Worm (Caenorhabditis elegans) whole organism, L4 larva: ENCODE data around the gene ttr-3.
A peak's percentile ranks its signal among the peaks of the same experiment; 100 is the strongest.

Source experiments
- F49E8.2 ChIP-seq: sonication (generic microtip); optimal IDR thresholded peaks from 2 replicates; lab custom pipeline; 2016; ENCODE audit warnings: missing compliant biosample characterization, mild to moderate bottlenecking, missing genetic modification characterization, borderline replicate concordance
- R02D3.7 ChIP-seq: fragments of 150-350 bp; sonication (generic microtip); optimal IDR thresholded peaks from 3 replicates; lab custom pipeline; 2014; ENCODE audit warnings: missing biosample characterization, missing genetic modification characterization
- T20F7.1 ChIP-seq: fragments of 200-800 bp; sonication (Bioruptor generic); optimal IDR thresholded peaks from 2 replicates; lab custom pipeline; 2018; ENCODE audit warnings: mild to moderate bottlenecking, missing genetic modification characterization, missing compliant biosample characterization
- Y105C5A.15 ChIP-seq: fragments of 200-800 bp; sonication (Bioruptor generic); IDR thresholded peaks from 2 replicates; pipeline ENCODE4 v1.3.6; 2022; ENCODE audit warnings: missing genetic modification characterization, missing compliant biosample characterization
- Y48G9A.11 ChIP-seq: fragments of 200-800 bp; sonication (Bioruptor generic); IDR thresholded peaks from 2 replicates; pipeline ENCODE4 v1.3.6; 2022; ENCODE audit warnings: missing genetic modification reagents, missing genetic modification characterization, missing compliant biosample characterization
- Y5F2A.4 ChIP-seq: fragments of 200-800 bp; sonication (Bioruptor generic); optimal IDR thresholded peaks from 2 replicates; lab custom pipeline; 2018; ENCODE audit warnings: mild to moderate bottlenecking, missing genetic modification characterization, missing compliant biosample characterization
- aha-1 ChIP-seq: fragments of 150-350 bp; peaks from one replicate; lab custom pipeline; 2014; ENCODE audit warnings: missing biosample characterization, missing genetic modification characterization
- aly-2 ChIP-seq: sonication (generic microtip); optimal IDR thresholded peaks from 2 replicates; lab custom pipeline; 2018; ENCODE audit warnings: missing biosample characterization, missing genetic modification characterization
- attf-4 ChIP-seq: sonication (generic microtip); optimal IDR thresholded peaks from 3 replicates; lab custom pipeline; 2017; ENCODE audit warnings: missing biosample characterization, missing genetic modification characterization
- ceh-20 ChIP-seq: fragments of 200-800 bp; sonication (Bioruptor generic); IDR thresholded peaks from 2 replicates; pipeline ENCODE4 v1.3.6; 2022; ENCODE audit warnings: missing genetic modification reagents, missing genetic modification characterization, missing compliant biosample characterization
- ceh-28 ChIP-seq: fragments of 150-350 bp; optimal IDR thresholded peaks from 2 replicates; lab custom pipeline; 2014; ENCODE audit warnings: missing biosample characterization, missing genetic modification reagents, missing genetic modification characterization
- ceh-82 ChIP-seq: sonication (generic microtip); optimal IDR thresholded peaks from 2 replicates; lab custom pipeline; 2017; ENCODE audit warnings: missing biosample characterization, missing genetic modification characterization
- ces-1 ChIP-seq: fragments of 150-350 bp; sonication (generic microtip); optimal IDR thresholded peaks from 4 replicates; lab custom pipeline; 2014; ENCODE audit warnings: missing biosample characterization, missing genetic modification reagents, missing genetic modification characterization
- cey-2 ChIP-seq: sonication (generic microtip); optimal IDR thresholded peaks from 3 replicates; lab custom pipeline; 2017; ENCODE audit warnings: missing genetic modification characterization, mild to moderate bottlenecking, missing compliant biosample characterization, antibody characterized with exemption, borderline replicate concordance; ENCODE audit not compliant: insufficient read depth
- daf-16 ChIP-seq, 3 experiments: sonication (generic microtip); optimal IDR thresholded peaks; 2 replicates each; lab custom pipeline; 2016 to 2017; ENCODE audit warnings: missing genetic modification characterization in 3 of 3, missing genetic modification reagents in 3 of 3, mild to moderate bottlenecking in 2 of 3, missing compliant biosample characterization in 2 of 3, missing biosample characterization in 1 of 3, moderate library complexity in 1 of 3
- daf-8 ChIP-seq: fragments of 200-800 bp; sonication (Bioruptor generic); IDR thresholded peaks from 2 replicates; pipeline ENCODE4 v1.3.6; 2022; ENCODE audit warnings: missing genetic modification characterization, missing compliant biosample characterization
- dmd-6 ChIP-seq: fragments of 200-800 bp; sonication (Bioruptor generic); IDR thresholded peaks from 2 replicates; pipeline ENCODE4 v1.3.6; 2022; ENCODE audit warnings: missing genetic modification reagents, missing genetic modification characterization, missing compliant biosample characterization
- dpl-1 ChIP-seq: fragments of 150-350 bp; optimal IDR thresholded peaks from 2 replicates; lab custom pipeline; 2014; ENCODE audit warnings: missing biosample characterization, missing genetic modification reagents, missing genetic modification characterization
- duxl-1 ChIP-seq: sonication (generic microtip); optimal IDR thresholded peaks from 2 replicates; lab custom pipeline; 2016; ENCODE audit warnings: mild to moderate bottlenecking, missing genetic modification characterization, moderate library complexity, missing compliant biosample characterization; ENCODE audit not compliant: poor library complexity
- dve-1 ChIP-seq: sonication (generic microtip); optimal IDR thresholded peaks from 2 replicates; lab custom pipeline; 2017; ENCODE audit warnings: antibody characterized with exemption, mild to moderate bottlenecking, missing genetic modification characterization, missing compliant biosample characterization; ENCODE audit not compliant: insufficient read depth
- egl-43 ChIP-seq: fragments of 200-800 bp; sonication (Bioruptor generic); IDR thresholded peaks from 2 replicates; pipeline ENCODE4 v1.3.6; 2022; ENCODE audit warnings: missing genetic modification reagents, missing genetic modification characterization, missing compliant biosample characterization
- fos-1 ChIP-seq: fragments of 150-350 bp; optimal IDR thresholded peaks from 2 replicates; lab custom pipeline; 2014; ENCODE audit warnings: missing biosample characterization, missing genetic modification characterization
- hif-1 ChIP-seq, 2 experiments: sonication (generic microtip); optimal IDR thresholded peaks; 2 replicates each; lab custom pipeline; 2016 to 2017; ENCODE audit warnings: missing compliant biosample characterization in 2 of 2, missing genetic modification characterization in 2 of 2, missing genetic modification reagents in 2 of 2, missing genotype in 2 of 2, mild to moderate bottlenecking in 1 of 2
- hlh-11 ChIP-seq: fragments of 200-800 bp; sonication (Bioruptor generic); optimal IDR thresholded peaks from 2 replicates; lab custom pipeline; 2018; ENCODE audit warnings: mild to moderate bottlenecking, missing genetic modification characterization, missing compliant biosample characterization
- hlh-30 ChIP-seq: sonication (generic microtip); optimal IDR thresholded peaks from 2 replicates; lab custom pipeline; 2017; ENCODE audit warnings: antibody characterized with exemption, mild to moderate bottlenecking, missing genetic modification characterization, missing compliant biosample characterization; ENCODE audit not compliant: insufficient read depth
- hmg-1.1 ChIP-seq: fragments of 200-800 bp; sonication (Bioruptor generic); IDR thresholded peaks from 2 replicates; pipeline ENCODE4 v1.3.6; 2022; ENCODE audit warnings: missing genetic modification reagents, missing genetic modification characterization, missing compliant biosample characterization
- lin-1 ChIP-seq: fragments of 200-800 bp; sonication (Bioruptor generic); IDR thresholded peaks from 2 replicates; pipeline ENCODE4 v1.3.6; 2022; ENCODE audit warnings: missing genetic modification reagents, missing genetic modification characterization, missing compliant biosample characterization
- mdl-1 ChIP-seq, 2 experiments: fragments of 150-350 bp in 1 of 2; sonication (generic microtip) in 1 of 2; optimal IDR thresholded peaks; 2 replicates each; lab custom pipeline; 2014 to 2017; ENCODE audit warnings: missing biosample characterization in 2 of 2, missing genetic modification characterization in 2 of 2
- mdt-29 ChIP-seq: fragments of 200-800 bp; sonication (Bioruptor generic); IDR thresholded peaks from 2 replicates; pipeline ENCODE4 v1.3.6; 2022; ENCODE audit warnings: missing genetic modification reagents, missing genetic modification characterization, missing compliant biosample characterization
- mes-2 ChIP-seq: sonication (generic microtip); optimal IDR thresholded peaks from 2 replicates; lab custom pipeline; 2016; ENCODE audit warnings: missing genotype, mild to moderate bottlenecking, missing genetic modification characterization, missing compliant biosample characterization; ENCODE audit not compliant: poor library complexity, severe bottlenecking
- mxl-3 ChIP-seq: fragments of 200-800 bp; sonication (Bioruptor generic); optimal IDR thresholded peaks from 2 replicates; lab custom pipeline; 2018; ENCODE audit warnings: mild to moderate bottlenecking, missing genetic modification characterization, missing compliant biosample characterization
- nhr-111 ChIP-seq: fragments of 200-800 bp; sonication (Bioruptor generic); optimal IDR thresholded peaks from 2 replicates; lab custom pipeline; 2018; ENCODE audit warnings: mild to moderate bottlenecking, missing genetic modification characterization, missing compliant biosample characterization
- nhr-25 ChIP-seq: sonication (generic microtip); optimal IDR thresholded peaks from 2 replicates; lab custom pipeline; 2017; ENCODE audit warnings: missing genetic modification characterization, mild to moderate bottlenecking, missing compliant biosample characterization, antibody characterized with exemption, moderate library complexity, borderline replicate concordance; ENCODE audit not compliant: insufficient read depth
- nhr-28 ChIP-seq: fragments of 150-350 bp; optimal IDR thresholded peaks from 2 replicates; lab custom pipeline; 2014; ENCODE audit warnings: missing biosample characterization, missing genetic modification characterization
- nhr-42 ChIP-seq: fragments of 200-800 bp; sonication (Bioruptor generic); IDR thresholded peaks from 2 replicates; pipeline ENCODE4 v1.3.6; 2022; ENCODE audit warnings: missing genetic modification characterization, missing compliant biosample characterization
- php-3 ChIP-seq: fragments of 200-800 bp; sonication (Bioruptor generic); IDR thresholded peaks from 2 replicates; pipeline ENCODE4 v1.3.6; 2022; ENCODE audit warnings: missing genetic modification reagents, missing genetic modification characterization, missing compliant biosample characterization
- rbr-2 ChIP-seq: sonication (generic microtip); optimal IDR thresholded peaks from 2 replicates; lab custom pipeline; 2016; ENCODE audit warnings: missing genotype, missing genetic modification characterization, missing compliant biosample characterization
- sdz-12 ChIP-seq: fragments of 200-800 bp; sonication (Bioruptor generic); optimal IDR thresholded peaks from 2 replicates; lab custom pipeline; 2018; ENCODE audit warnings: mild to moderate bottlenecking, missing genetic modification characterization, missing compliant biosample characterization
- set-16 ChIP-seq: fragments of 200-800 bp; sonication (Bioruptor generic); IDR thresholded peaks from 2 replicates; pipeline ENCODE4 v1.3.6; 2022; ENCODE audit warnings: missing genetic modification reagents, missing genetic modification characterization, missing compliant biosample characterization
- spr-1 ChIP-seq: sonication (generic microtip); optimal IDR thresholded peaks from 2 replicates; lab custom pipeline; 2016; ENCODE audit warnings: mild to moderate bottlenecking, missing genetic modification characterization, missing compliant biosample characterization
- tag-97 ChIP-seq: fragments of 200-800 bp; sonication (Bioruptor generic); IDR thresholded peaks from 2 replicates; pipeline ENCODE4 v1.3.6; 2022; ENCODE audit warnings: missing genetic modification characterization, missing compliant biosample characterization
- unc-39 ChIP-seq: sonication (generic microtip); optimal IDR thresholded peaks from 2 replicates; lab custom pipeline; 2017; ENCODE audit warnings: missing biosample characterization, missing genetic modification characterization
- unc-62 ChIP-seq, 3 experiments: fragments of 150-350 bp in 1 of 3; sonication (generic microtip); optimal IDR thresholded peaks in 2 of 3; peaks in 1 of 3; 1 replicate in 1 of 3; 2 replicates in 2 of 3; lab custom pipeline; 2014 to 2017; ENCODE audit warnings: missing biosample characterization in 3 of 3, missing genetic modification characterization in 3 of 3, missing genetic modification reagents in 3 of 3, missing genotype in 1 of 3
- zag-1 ChIP-seq: fragments of 150-350 bp; optimal IDR thresholded peaks from 2 replicates; lab custom pipeline; 2014; ENCODE audit warnings: missing biosample characterization, missing genetic modification characterization
- zip-11 ChIP-seq: fragments of 200-800 bp; sonication (Bioruptor generic); IDR thresholded peaks from 2 replicates; pipeline ENCODE4 v1.3.6; 2022; ENCODE audit warnings: missing genetic modification characterization, missing compliant biosample characterization

Gene ttr-3

DNA sequence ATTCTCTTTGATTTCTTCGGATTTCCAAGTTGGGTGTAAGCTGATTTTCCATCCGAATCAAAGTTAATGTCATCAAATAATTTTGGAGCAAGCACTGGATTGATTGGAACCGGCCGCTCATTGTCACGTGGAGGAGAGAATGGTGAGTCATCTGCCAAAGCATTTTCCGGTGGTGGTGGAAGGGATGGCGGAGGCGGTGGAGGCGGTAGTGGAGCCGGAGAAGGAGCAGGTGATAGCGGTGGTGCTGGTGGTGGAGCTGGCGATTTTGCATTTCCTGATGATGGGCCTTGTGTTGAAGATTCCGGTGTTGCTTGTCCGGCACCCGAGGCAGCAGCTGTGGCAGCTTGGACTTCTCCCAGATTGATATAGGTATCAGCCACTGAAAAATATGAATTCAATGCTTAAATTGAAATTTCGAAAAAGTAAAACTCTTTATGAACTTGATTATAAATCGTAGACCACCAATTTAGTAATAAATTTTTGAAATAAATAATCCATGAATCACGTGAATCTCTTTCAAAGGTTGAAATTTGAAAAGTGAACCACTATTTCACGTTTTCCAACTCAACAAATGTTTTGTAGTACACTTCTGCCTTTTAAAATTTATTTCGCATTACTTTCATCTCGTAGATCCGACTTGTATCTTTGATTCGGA, 14.6 kb upstream of the ttr-3 start, which contains the start of the genes K03H1.9 and K03H1.12:
K03H1.9 (minus strand) TSS at position 471 of the 655 bp plus-strand sequence.
K03H1.12 (plus strand) TSS at position 605 of the 655 bp plus-strand sequence.
- TF ChIP-seq zag-1 (tag; lab: Kevin White, UChicago) (no peak), lin-1 (GFP tag; lab: Robert Waterston, UW) (no peak), ces-1 (GFP tag; lab: Kevin White, UChicago) (no peak), unc-39 (tag; lab: Kevin White, UChicago) (no peak), T20F7.1 (GFP tag; lab: Kevin White, UChicago) (no peak), dpl-1 (no peak), daf-8 (GFP tag; lab: Robert Waterston, UW) (no peak), ceh-28 (tag; lab: Kevin White, UChicago) (no peak), rbr-2 (tag; lab: Kevin White, UChicago) (no peak), nhr-111 (GFP tag; lab: Kevin White, UChicago) (no peak), egl-43 (0 out of 2 replicates have a peak, but pooled peaks have one; percentile 50), fos-1 (tag; lab: Kevin White, UChicago) (no peak), aly-2 (tag; lab: Kevin White, UChicago) (no peak), spr-1 (no peak), set-16 (peak; percentile 87), aha-1 (no peak), ceh-82 (tag; lab: Kevin White, UChicago) (no peak), mxl-3 (GFP tag; lab: Kevin White, UChicago) (no peak)

DNA sequence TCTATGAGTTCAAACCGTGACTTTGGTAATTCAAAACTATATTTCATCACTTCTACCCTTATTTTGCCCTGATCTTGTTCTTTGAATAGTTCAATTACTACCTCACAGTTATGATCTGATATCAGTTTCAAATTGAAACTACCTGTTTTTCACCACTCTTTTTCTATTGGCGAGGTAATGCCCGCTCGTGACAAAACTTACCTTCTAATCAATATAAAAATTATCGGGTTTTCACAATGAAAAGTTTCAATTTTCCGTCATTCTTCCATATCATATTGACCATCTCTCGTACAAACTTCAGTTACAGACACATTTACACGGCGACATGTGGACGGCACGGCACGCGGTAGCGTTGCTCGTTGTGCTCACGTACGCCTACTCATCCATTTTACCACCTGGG, 5.5 kb upstream of the ttr-3 start, which contains the start of gene dec-7:
dec-7 (plus strand) TSS at position 308 of the 400 bp plus-strand sequence.
- TF ChIP-seq daf-16 (GFP tag; optimal IDR thresholded peaks at IDR 0.05; lab: Kevin White, UChicago), result no peak
- peak; percentile 16 for TF ChIP-seq daf-16 (tag; optimal IDR thresholded peaks at IDR 0.05; lab: Kevin White, UChicago)
- TF ChIP-seq Y5F2A.4 (GFP tag; lab: Kevin White, UChicago), result no peak
- TF ChIP-seq hif-1 (tag; optimal IDR thresholded peaks at IDR 0.05; lab: Kevin White, UChicago), result peak in 1 of 2 experiments; percentile 9
- peak; percentile 11 for TF ChIP-seq nhr-28 (tag; lab: Kevin White, UChicago)
- peak; percentile 40 for TF ChIP-seq hlh-30 (tag; lab: Kevin White, UChicago)
- no peak for TF ChIP-seq nhr-25 (tag; lab: Kevin White, UChicago)
- peak; percentile 67 for TF ChIP-seq hlh-11 (tag; lab: Kevin White, UChicago)
- peak; percentile 61 for TF ChIP-seq dve-1
- TF ChIP-seq attf-4 (tag; lab: Kevin White, UChicago), result no peak
- peak; percentile 66 for TF ChIP-seq dmd-6
- no peak for TF ChIP-seq zip-11 (GFP tag; lab: Robert Waterston, UW)
- TF ChIP-seq R02D3.7 (tag; lab: Kevin White, UChicago), result no peak
- TF ChIP-seq unc-62 (GFP tag; optimal IDR thresholded peaks at IDR 0.05 in 1 of 2; lab: Kevin White, UChicago), result peak in 1 of 2 experiments; percentile 50
- TF ChIP-seq unc-62 (tag; optimal IDR thresholded peaks at IDR 0.05; lab: Kevin White, UChicago), result no peak

DNA sequence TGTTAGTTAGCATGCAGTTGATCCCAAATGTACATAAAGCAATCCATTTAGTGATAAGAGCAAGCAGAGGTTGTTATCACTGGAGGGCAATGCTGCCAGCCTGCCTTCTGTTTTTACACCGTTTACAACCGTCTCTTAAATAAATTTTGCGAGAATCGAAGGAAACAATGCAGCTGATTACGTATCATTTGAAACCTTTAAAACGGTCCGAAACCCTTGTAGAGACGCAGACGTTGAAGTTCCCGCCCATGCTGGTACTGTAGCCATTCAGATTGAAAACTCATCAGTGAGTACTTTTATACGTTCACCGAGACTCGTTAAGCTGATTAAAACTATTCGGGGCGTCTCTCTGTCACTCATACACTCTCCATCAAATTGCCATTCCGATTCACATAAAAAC, 3.9 kb upstream of the ttr-3 start:
- TF ChIP-seq nhr-42 (GFP tag; lab: Robert Waterston, UW), result no peak
- TF ChIP-seq duxl-1 (tag; lab: Kevin White, UChicago), result no peak
- no peak for TF ChIP-seq Y105C5A.15 (GFP tag; lab: Robert Waterston, UW)
- peak; percentile 67; the same call in 1 of the 2 replicates for TF ChIP-seq dmd-6
- no peak for TF ChIP-seq hmg-1.1
- no peak for TF ChIP-seq Y48G9A.11 (GFP tag; lab: Robert Waterston, UW)
- TF ChIP-seq daf-8 (GFP tag; lab: Robert Waterston, UW), result no peak
- TF ChIP-seq Y5F2A.4 (GFP tag; lab: Kevin White, UChicago), result no peak
- TF ChIP-seq mes-2 (tag; lab: Kevin White, UChicago), result peak; percentile 62
- no peak for TF ChIP-seq tag-97 (GFP tag; lab: Robert Waterston, UW)
- TF ChIP-seq mdl-1 (tag; optimal IDR thresholded peaks at IDR 0.05; lab: Kevin White, UChicago), result no peak
- no peak for TF ChIP-seq F49E8.2 (tag; lab: Kevin White, UChicago)
- no peak for TF ChIP-seq mdt-29 (GFP tag; lab: Robert Waterston, UW)
- TF ChIP-seq T20F7.1 (GFP tag; lab: Kevin White, UChicago), result peak; percentile 1
- peak; percentile 60 for TF ChIP-seq php-3 (GFP tag; lab: Robert Waterston, UW)
- TF ChIP-seq ceh-20, result peak; percentile 33; the same call in 1 of the 2 replicates
- no peak for TF ChIP-seq cey-2 (tag; lab: Kevin White, UChicago)
- TF ChIP-seq fos-1 (tag; lab: Kevin White, UChicago), result no peak
- no peak for TF ChIP-seq sdz-12
